Worm (Caenorhabditis elegans) whole organism, midembryonic: Measurements from ENCODE around the gene F45D3.4.

ENCODE experiments used
- cog-1 ChIP-seq: sonication (generic microtip); optimal IDR thresholded peaks from 2 replicates; lab custom pipeline; 2016; ENCODE audit warnings: missing genetic modification characterization, missing compliant biosample characterization
- flt-1 ChIP-seq: fragments of 200-800 bp; sonication (Bioruptor generic); IDR thresholded peaks from 2 replicates; pipeline ENCODE4 v1.3.6; 2022; ENCODE audit warnings: missing genetic modification characterization, missing compliant biosample characterization
- klf-2 ChIP-seq: fragments of 200-800 bp; sonication (Bioruptor generic); conservative IDR thresholded peaks from 2 replicates; pipeline ENCODE4 v1.3.6; 2022; ENCODE audit warnings: missing genetic modification reagents, missing genetic modification characterization, missing compliant biosample characterization
- med-1 ChIP-seq: sonication (generic microtip); optimal IDR thresholded peaks from 2 replicates; lab custom pipeline; 2017; ENCODE audit warnings: missing genetic modification characterization, mild to moderate bottlenecking, missing compliant biosample characterization, antibody characterized with exemption, missing genetic modification reagents; ENCODE audit not compliant: insufficient read depth
- ztf-23 ChIP-seq: fragments of 200-800 bp; sonication (Bioruptor generic); IDR thresholded peaks from 2 replicates; pipeline ENCODE4 v1.3.6; 2022; ENCODE audit warnings: missing genetic modification reagents, missing genetic modification characterization, missing compliant biosample characterization

- TF ChIP-seq flt-1 (no peak), klf-2 (GFP tag; lab: Robert Waterston, UW) (no peak), ztf-23 (GFP tag; lab: Robert Waterston, UW) (no peak), cog-1 (tag; lab: Kevin White, UChicago) (no peak), med-1 (GFP tag; lab: Kevin White, UChicago) (no peak)
Measured at ce11 chrV:12563187-12563586, 10.2 kb upstream of the F45D3.4 start, which contains the start of gene mrps-5.
